Fruit fly (Drosophila melanogaster) whole organism, embryonic: ENCODE results near the gene CG13605.

Experiments
- Adf1 ChIP-seq: fragments of 200-800 bp; sonication (Bioruptor generic); IDR thresholded peaks from 2 replicates; pipeline ENCODE4 v1.3.6; 2022; ENCODE audit warnings: missing biosample characterization, missing genetic modification characterization
- B-H1 ChIP-seq: fragments of 200-800 bp; sonication (Bioruptor generic); IDR thresholded peaks from 3 replicates; pipeline ENCODE4 v1.3.6; 2022; ENCODE audit warnings: missing biosample characterization, missing genetic modification characterization
- Bteb2 ChIP-seq: fragments of 200-800 bp; sonication (Bioruptor generic); optimal IDR thresholded peaks from 2 replicates; lab custom pipeline; 2016; ENCODE audit warnings: missing biosample characterization, missing genetic modification characterization
- CG1024 ChIP-seq: fragments of 200-800 bp; sonication (Bioruptor generic); IDR thresholded peaks from 2 replicates; pipeline ENCODE4 v1.3.6; 2022; ENCODE audit warnings: missing biosample characterization, missing genetic modification characterization
- CG10543 ChIP-seq: fragments of 200-800 bp; sonication (Bioruptor generic); optimal IDR thresholded peaks from 3 replicates; lab custom pipeline; 2017; ENCODE audit warnings: missing biosample characterization, mild to moderate bottlenecking, missing genetic modification characterization, moderate library complexity
- CG10654 ChIP-seq: fragments of 200-800 bp; sonication (Bioruptor generic); optimal IDR thresholded peaks from 2 replicates; lab custom pipeline; 2016; ENCODE audit warnings: missing biosample characterization, missing genetic modification characterization
- CG11560 ChIP-seq: fragments of 200-800 bp; sonication (Bioruptor generic); IDR thresholded peaks from 3 replicates; pipeline ENCODE4 v1.3.6; 2022; ENCODE audit warnings: missing biosample characterization, missing genetic modification characterization
- CG14441 ChIP-seq: fragments of 200-800 bp; sonication (Bioruptor generic); IDR thresholded peaks from 2 replicates; pipeline ENCODE4 v1.3.6; 2022; ENCODE audit warnings: missing biosample characterization, missing genetic modification characterization
- CG14965 ChIP-seq: fragments of 200-800 bp; sonication (Bioruptor generic); optimal IDR thresholded peaks from 2 replicates; lab custom pipeline; 2016; ENCODE audit warnings: missing biosample characterization, missing genetic modification characterization, borderline replicate concordance
- CG15269 ChIP-seq: fragments of 200-800 bp; sonication (Bioruptor generic); optimal IDR thresholded peaks from 2 replicates; lab custom pipeline; 2018; ENCODE audit warnings: missing biosample characterization, mild to moderate bottlenecking, missing genetic modification characterization, moderate library complexity
- CG16779 ChIP-seq: fragments of 200-800 bp; sonication (Bioruptor generic); IDR thresholded peaks from 2 replicates; pipeline ENCODE4 v1.3.6; 2022; ENCODE audit warnings: missing biosample characterization, missing genetic modification characterization
- CG18599 ChIP-seq: fragments of 200-800 bp; sonication (Bioruptor generic); optimal IDR thresholded peaks from 3 replicates; lab custom pipeline; 2017; ENCODE audit warnings: missing biosample characterization, missing genetic modification characterization, mild to moderate bottlenecking, moderate library complexity, missing genetic modification reagents
- CG31224 ChIP-seq: fragments of 200-800 bp; sonication (Bioruptor generic); IDR thresholded peaks from 2 replicates; pipeline ENCODE4 v1.3.6; 2022; ENCODE audit warnings: missing biosample characterization, missing genetic modification characterization
- CG3726 ChIP-seq: fragments of 200-800 bp; sonication (Bioruptor generic); IDR thresholded peaks from 3 replicates; pipeline ENCODE4, ENCODE4 v1.3.6; 2022; ENCODE audit warnings: missing biosample characterization, missing genetic modification characterization
- CG42726 ChIP-seq: fragments of 200-800 bp; sonication (Bioruptor generic); IDR thresholded peaks from 2 replicates; pipeline ENCODE4 v1.3.6; 2022; ENCODE audit warnings: missing biosample characterization, missing genetic modification characterization; ENCODE audit not compliant: partially characterized antibody
- CG6175 ChIP-seq: fragments of 200-800 bp; sonication (Bioruptor generic); IDR thresholded peaks from 3 replicates; pipeline ENCODE4 v1.3.6; 2022; ENCODE audit warnings: missing biosample characterization, missing genetic modification characterization
- CG7987 ChIP-seq: fragments of 200-800 bp; sonication (Bioruptor generic); optimal IDR thresholded peaks from 2 replicates; lab custom pipeline; 2018; ENCODE audit warnings: missing biosample characterization, mild to moderate bottlenecking, missing genetic modification characterization, moderate library complexity
- Dp ChIP-seq: fragments of 200-800 bp; sonication (Bioruptor generic); optimal IDR thresholded peaks from 2 replicates; lab custom pipeline; 2018; ENCODE audit warnings: missing biosample characterization, mild to moderate bottlenecking, missing genetic modification characterization, moderate library complexity
- Fer3 ChIP-seq: fragments of 200-800 bp; sonication (Bioruptor generic); optimal IDR thresholded peaks from 2 replicates; lab custom pipeline; 2018; ENCODE audit warnings: missing biosample characterization, mild to moderate bottlenecking, missing genetic modification characterization, moderate library complexity
- H15 ChIP-seq: fragments of 200-800 bp; sonication (Bioruptor generic); IDR thresholded peaks from 3 replicates; pipeline ENCODE4 v1.3.6; 2022; ENCODE audit warnings: missing biosample characterization, missing genetic modification characterization
- MESR4 ChIP-seq: fragments of 200-800 bp; sonication (Bioruptor generic); optimal IDR thresholded peaks from 2 replicates; lab custom pipeline; 2018; ENCODE audit warnings: missing biosample characterization, mild to moderate bottlenecking, missing genetic modification characterization, moderate library complexity
- Max ChIP-seq: fragments of 200-800 bp; sonication (Bioruptor generic); optimal IDR thresholded peaks from 2 replicates; lab custom pipeline; 2016; ENCODE audit warnings: missing biosample characterization, mild to moderate bottlenecking, missing genetic modification characterization
- Med ChIP-seq: fragments of 200-800 bp; sonication (Bioruptor generic); peaks from one replicate; lab custom pipeline; 2016; ENCODE audit warnings: missing biosample characterization, missing genetic modification characterization, mild to moderate bottlenecking, inconsistent platforms, moderate library complexity
- Side ChIP-seq: fragments of 200-800 bp; sonication (Bioruptor generic); optimal IDR thresholded peaks from 2 replicates; lab custom pipeline; 2016; ENCODE audit warnings: missing biosample characterization, missing genetic modification characterization
- Ssrp ChIP-seq: fragments of 200-800 bp; sonication (Bioruptor generic); optimal IDR thresholded peaks from 2 replicates; lab custom pipeline; 2018; ENCODE audit warnings: missing biosample characterization, mild to moderate bottlenecking, missing genetic modification characterization, moderate library complexity
- ac ChIP-seq: fragments of 200-800 bp; sonication (Bioruptor generic); optimal IDR thresholded peaks from 3 replicates; lab custom pipeline; 2017; ENCODE audit warnings: missing biosample characterization, mild to moderate bottlenecking, missing genetic modification characterization
- aop ChIP-seq: fragments of 200-800 bp; sonication (Bioruptor generic); IDR thresholded peaks from 2 replicates; pipeline ENCODE4 v1.3.6; 2022; ENCODE audit warnings: missing biosample characterization, missing genetic modification characterization
- ash1 ChIP-seq: fragments of 200-800 bp; sonication (Bioruptor generic); optimal IDR thresholded peaks from 2 replicates; lab custom pipeline; 2018; ENCODE audit warnings: missing biosample characterization, mild to moderate bottlenecking, missing genetic modification characterization
- chn ChIP-seq: fragments of 200-800 bp; sonication (Bioruptor generic); optimal IDR thresholded peaks from 2 replicates; lab custom pipeline; 2016; ENCODE audit warnings: missing biosample characterization, missing genetic modification characterization
- ems ChIP-seq: fragments of 200-800 bp; sonication (Bioruptor generic); optimal IDR thresholded peaks from 3 replicates; lab custom pipeline; 2016; ENCODE audit warnings: missing biosample characterization, missing genetic modification characterization
- gcm2 ChIP-seq: fragments of 200-800 bp; sonication (Bioruptor generic); optimal IDR thresholded peaks from 2 replicates; lab custom pipeline; 2016; ENCODE audit warnings: missing biosample characterization, missing genetic modification characterization
- hb ChIP-seq: fragments of 200-800 bp; sonication (Bioruptor generic); IDR thresholded peaks from 3 replicates; pipeline ENCODE4 v1.3.6; 2022; ENCODE audit warnings: missing biosample characterization, missing genetic modification characterization; ENCODE audit not compliant: partially characterized antibody
- jigr1 ChIP-seq: fragments of 200-800 bp; sonication (Bioruptor generic); IDR thresholded peaks from 3 replicates; pipeline ENCODE4 v1.3.6; 2022; ENCODE audit warnings: missing biosample characterization, missing genetic modification characterization
- knrl ChIP-seq: fragments of 200-800 bp; sonication (Bioruptor generic); IDR thresholded peaks from 3 replicates; pipeline ENCODE4 v1.3.6; 2022; ENCODE audit warnings: missing biosample characterization, missing genetic modification characterization; ENCODE audit not compliant: partially characterized antibody
- nom ChIP-seq: fragments of 200-800 bp; sonication (Bioruptor generic); optimal IDR thresholded peaks from 2 replicates; lab custom pipeline; 2017; ENCODE audit warnings: missing biosample characterization, missing genetic modification characterization, mild to moderate bottlenecking, moderate library complexity, missing genetic modification reagents
- pfk ChIP-seq: fragments of 200-800 bp; sonication (Bioruptor generic); optimal IDR thresholded peaks from 2 replicates; lab custom pipeline; 2018; ENCODE audit warnings: missing biosample characterization, mild to moderate bottlenecking, missing genetic modification characterization, moderate library complexity
- phol ChIP-seq: fragments of 200-800 bp; sonication (Bioruptor generic); optimal IDR thresholded peaks from 3 replicates; lab custom pipeline; 2018; ENCODE audit warnings: missing biosample characterization, mild to moderate bottlenecking, missing genetic modification characterization, moderate library complexity
- repo ChIP-seq: fragments of 200-800 bp; sonication (Bioruptor generic); optimal IDR thresholded peaks from 2 replicates; lab custom pipeline; 2016; ENCODE audit warnings: missing biosample characterization, missing genetic modification characterization
- schlank ChIP-seq: fragments of 200-800 bp; sonication (Bioruptor generic); optimal IDR thresholded peaks from 2 replicates; lab custom pipeline; 2018; ENCODE audit warnings: missing biosample characterization, mild to moderate bottlenecking, missing genetic modification characterization
- sna ChIP-seq: fragments of 200-800 bp; sonication (Bioruptor generic); IDR thresholded peaks from 2 replicates; pipeline ENCODE4 v1.3.6; 2022; ENCODE audit warnings: missing biosample characterization, missing genetic modification characterization; ENCODE audit not compliant: partially characterized antibody
- sob ChIP-seq: fragments of 200-800 bp; sonication (Bioruptor generic); IDR thresholded peaks from 2 replicates; pipeline ENCODE4 v1.3.6; 2022; ENCODE audit warnings: missing biosample characterization, missing genetic modification characterization
- stwl ChIP-seq: fragments of 200-800 bp; sonication (Bioruptor generic); optimal IDR thresholded peaks from 3 replicates; lab custom pipeline; 2018; ENCODE audit warnings: missing biosample characterization, mild to moderate bottlenecking, missing genetic modification characterization, moderate library complexity
- twi ChIP-seq: fragments of 200-800 bp; optimal IDR thresholded peaks from 2 replicates; lab custom pipeline; 2019; ENCODE audit warnings: missing biosample characterization, mild to moderate bottlenecking, missing genetic modification characterization, moderate library complexity
- usp ChIP-seq: fragments of >200 bp; optimal IDR thresholded peaks from 2 replicates; lab custom pipeline; 2017; ENCODE audit warnings: missing biosample characterization, missing genetic modification characterization
- vvl ChIP-seq: fragments of 200-800 bp; sonication (Bioruptor generic); IDR thresholded peaks from 2 replicates; pipeline ENCODE4 v1.3.6; 2022; ENCODE audit warnings: missing biosample characterization, missing genetic modification characterization
- wdn ChIP-seq: fragments of 200-800 bp; sonication (Bioruptor generic); IDR thresholded peaks from 2 replicates; pipeline ENCODE4 v1.3.6; 2022; ENCODE audit warnings: missing biosample characterization, missing genetic modification characterization
- zen ChIP-seq: fragments of 200-800 bp; sonication (Bioruptor generic); optimal IDR thresholded peaks from 3 replicates; lab custom pipeline; 2018; ENCODE audit warnings: missing biosample characterization, mild to moderate bottlenecking, missing genetic modification characterization, moderate library complexity
- zen2 ChIP-seq: fragments of 200-800 bp; sonication (Bioruptor generic); IDR thresholded peaks from 3 replicates; pipeline ENCODE4 v1.3.6; 2022; ENCODE audit warnings: missing biosample characterization, missing genetic modification characterization; ENCODE audit not compliant: partially characterized antibody

The CG13605 gene

dm6 chr3R:24151924-24152809 is 40.0 kb upstream of the CG13605 start, which contains the start of the genes p38a and CG6178 (continued):
- TF ChIP-seq phol (tag; lab: Kevin White, UChicago) (peak; percentile 98), ac (peak; percentile 67), Dp (peak; percentile 59), CG31224 (peak; percentile 93), MESR4 (peak; percentile 5), wdn (GFP tag; lab: Robert Waterston, UW) (peak; percentile 95), CG7987 (GFP tag; lab: Kevin White, UChicago) (peak; percentile 89), twi (tag; lab: Kevin White, UChicago) (peak; percentile 95), B-H1 (GFP tag; lab: Robert Waterston, UW) (peak; percentile 95), CG42726 (GFP tag; lab: Robert Waterston, UW) (no peak), CG10654 (GFP tag; lab: Kevin White, UChicago) (peak; percentile 95), CG1024 (peak; percentile 83), gcm2 (GFP tag; lab: Kevin White, UChicago) (no peak), ash1 (GFP tag; lab: Kevin White, UChicago) (peak; percentile 48), jigr1 (GFP tag; lab: Robert Waterston, UW) (peak; percentile 91; the same call in 2 of the 3 replicates), Adf1 (GFP tag; lab: Robert Waterston, UW) (peak; percentile 81), hb (GFP tag; lab: Robert Waterston, UW) (no peak), Max (GFP tag; lab: Kevin White, UChicago) (peak; percentile 85), Side (GFP tag; lab: Kevin White, UChicago) (no peak), ems (GFP tag; lab: Kevin White, UChicago) (peak; percentile 36), CG10543 (peak; percentile 96), aop (GFP tag; lab: Robert Waterston, UW) (peak; percentile 63; the same call in 1 of the 2 replicates), CG3726 (GFP tag; lab: Robert Waterston, UW) (peak; percentile 95), CG14965 (GFP tag; lab: Kevin White, UChicago) (no peak), vvl (peak; percentile 97), CG15269 (tag; lab: Kevin White, UChicago) (peak; percentile 99), CG16779 (GFP tag; lab: Robert Waterston, UW) (peak; percentile 79), knrl (no peak), zen2 (GFP tag; lab: Robert Waterston, UW) (no peak), usp (GFP tag; lab: Kevin White, UChicago) (no peak), pfk (GFP tag; lab: Kevin White, UChicago) (peak; percentile 43), CG18599 (GFP tag; lab: Kevin White, UChicago) (peak; percentile 98), repo (GFP tag; lab: Kevin White, UChicago) (no peak), CG11560 (tag; lab: Robert Waterston, UW) (peak; percentile 96), Ssrp (tag; lab: Kevin White, UChicago) (peak; percentile 99), CG14441 (GFP tag; lab: Robert Waterston, UW) (peak; percentile 97), CG6175 (GFP tag; lab: Robert Waterston, UW) (peak; percentile 91), nom (GFP tag; lab: Kevin White, UChicago) (peak; percentile 94), Bteb2 (GFP tag; lab: Kevin White, UChicago) (peak; percentile 21), Med (GFP tag; lab: Kevin White, UChicago) (peak; percentile 84), stwl (tag; lab: Kevin White, UChicago) (peak; percentile 76), zen (tag; lab: Kevin White, UChicago) (peak; percentile 93), sna (GFP tag; lab: Robert Waterston, UW) (no peak), schlank (tag; lab: Kevin White, UChicago) (peak; percentile 85), H15 (GFP tag; lab: Robert Waterston, UW) (peak; percentile 93), sob (peak; percentile 96), chn (GFP tag; lab: Kevin White, UChicago) (peak; percentile 46), Fer3 (tag; lab: Kevin White, UChicago) (peak; percentile 98)
